Worm (Caenorhabditis elegans) whole organism, L4/young adult: Measurements from ENCODE around the gene C29F5.8.

Experiments
- W03F9.2 ChIP-seq: fragments of 150-350 bp; optimal IDR thresholded peaks from 2 replicates; lab custom pipeline; 2014; ENCODE audit warnings: missing biosample characterization, missing genetic modification characterization
- dao-5 ChIP-seq: sonication (generic microtip); optimal IDR thresholded peaks from 2 replicates; lab custom pipeline; 2016; ENCODE audit warnings: missing genotype, missing genetic modification characterization, moderate library complexity, missing compliant biosample characterization
- him-1 ChIP-seq: sonication (generic microtip); optimal IDR thresholded peaks from 2 replicates; lab custom pipeline; 2016; ENCODE audit warnings: missing genotype, missing genetic modification reagents, missing genetic modification characterization, missing compliant biosample characterization

Gene C29F5.8

ce11 chrII:6306125-6306524 lies at the start of gene C29F5.8:
TSS of gene C29F5.8 (plus strand) at chrII:6306425.
- TF ChIP-seq W03F9.2 (tag; lab: Kevin White, UChicago) (no peak), dao-5 (tag; lab: Kevin White, UChicago) (no peak), him-1 (tag; lab: Kevin White, UChicago) (no peak)

DNA sequence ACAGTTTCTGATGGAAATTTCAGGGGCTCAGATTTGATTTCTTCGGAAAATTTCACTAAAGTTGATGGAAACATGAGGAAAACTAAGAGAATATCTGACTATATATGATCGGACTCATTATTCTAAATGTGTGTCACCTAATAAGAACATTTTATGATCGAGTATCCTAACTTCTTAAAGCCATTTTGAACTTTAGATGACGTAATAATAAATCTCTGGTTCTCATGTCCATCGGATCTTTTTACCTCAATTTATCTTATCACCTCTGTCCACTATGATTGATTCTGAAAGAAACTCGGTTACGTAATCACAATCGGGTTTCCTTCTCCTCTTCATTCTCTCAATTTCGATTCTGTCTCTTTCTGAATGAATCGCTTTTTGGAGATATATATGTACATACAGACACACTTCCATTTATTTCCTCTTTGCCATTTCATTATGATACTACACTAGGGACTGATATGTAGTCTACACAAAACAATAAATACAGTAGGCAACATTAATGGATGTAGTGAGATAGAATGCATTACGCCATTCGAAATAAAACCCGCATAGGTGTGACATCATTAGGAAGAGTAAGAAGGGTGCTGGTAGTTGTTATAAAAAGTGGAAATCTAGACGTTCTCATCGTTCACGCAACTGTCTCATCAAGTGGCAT lies 48.9 kb upstream of the C29F5.8 start:
- TF ChIP-seq dao-5 (tag; lab: Kevin White, UChicago) (no peak), W03F9.2 (tag; lab: Kevin White, UChicago) (no peak), him-1 (tag; lab: Kevin White, UChicago) (no peak)

ce11 chrII:6259867-6260266 lies 46.4 kb upstream of the C29F5.8 start, which contains the start of gene F13H8.11:
TSS of gene F13H8.11 (minus strand) at chrII:6260021.
- no peak for TF ChIP-seq him-1 (tag; lab: Kevin White, UChicago)
- no peak for TF ChIP-seq W03F9.2 (tag; lab: Kevin White, UChicago)
- TF ChIP-seq dao-5 (tag; lab: Kevin White, UChicago): no peak

- no peak for TF ChIP-seq him-1 (tag; lab: Kevin White, UChicago)
- no peak for TF ChIP-seq W03F9.2 (tag; lab: Kevin White, UChicago)
- no peak for TF ChIP-seq dao-5 (tag; lab: Kevin White, UChicago)
Observed at ce11 chrII:6260684-6261083, 45.5 kb upstream of the C29F5.8 start, which contains the start of gene nmgp-1. TSS of gene nmgp-1 (plus strand) at chrII:6260857.

- TF ChIP-seq him-1 (tag; lab: Kevin White, UChicago) (no peak), W03F9.2 (tag; lab: Kevin White, UChicago) (no peak), dao-5 (tag; lab: Kevin White, UChicago) (no peak)
Observed at ce11 chrII:6262222-6262621, 44.0 kb upstream of the C29F5.8 start, which contains the start of gene F13H8.12. TSS of gene F13H8.12 (plus strand) at chrII:6262522.

DNA sequence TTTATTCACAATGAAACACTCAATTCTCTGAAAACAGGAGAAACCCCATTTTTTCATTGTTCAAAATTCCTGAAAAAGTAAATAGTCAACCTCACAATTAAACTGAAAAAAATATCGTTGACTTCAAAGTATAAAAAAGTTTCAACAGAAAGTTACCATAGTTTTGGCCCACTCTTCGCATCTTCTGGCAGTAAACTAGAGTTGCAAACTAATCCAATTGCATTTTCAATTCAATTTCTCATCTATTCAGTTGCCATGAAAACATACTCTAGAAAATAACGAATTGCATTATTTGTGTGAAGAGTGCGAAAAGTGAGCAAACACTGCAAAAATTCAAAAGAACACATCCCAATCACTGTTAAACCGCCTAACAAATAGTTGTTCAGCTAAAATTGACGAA lies 42.5 kb upstream of the C29F5.8 start, which contains the start of gene F13H8.3:
F13H8.3 (plus strand) TSS at position 301 of the 400 bp plus-strand sequence.
- no peak for TF ChIP-seq dao-5 (tag; lab: Kevin White, UChicago)
- TF ChIP-seq W03F9.2 (tag; lab: Kevin White, UChicago): no peak
- TF ChIP-seq him-1 (tag; lab: Kevin White, UChicago): no peak

ce11 chrII:6267983-6268382 lies 38.2 kb upstream of the C29F5.8 start, which contains the start of gene F13H8.8:
TSS of gene F13H8.8 (minus strand) at chrII:6268083.
- TF ChIP-seq W03F9.2 (tag; lab: Kevin White, UChicago) (no peak), him-1 (tag; lab: Kevin White, UChicago) (no peak), dao-5 (tag; lab: Kevin White, UChicago) (no peak)

ce11 chrII:6269805-6270414 lies 36.3 kb upstream of the C29F5.8 start, which contains the start of gene F13H8.2:
TSS of gene F13H8.2 (plus strand) at chrII:6270364.
- TF ChIP-seq him-1 (tag; lab: Kevin White, UChicago) (no peak), W03F9.2 (tag; lab: Kevin White, UChicago) (peak; percentile 29), dao-5 (tag; lab: Kevin White, UChicago) (no peak)

DNA sequence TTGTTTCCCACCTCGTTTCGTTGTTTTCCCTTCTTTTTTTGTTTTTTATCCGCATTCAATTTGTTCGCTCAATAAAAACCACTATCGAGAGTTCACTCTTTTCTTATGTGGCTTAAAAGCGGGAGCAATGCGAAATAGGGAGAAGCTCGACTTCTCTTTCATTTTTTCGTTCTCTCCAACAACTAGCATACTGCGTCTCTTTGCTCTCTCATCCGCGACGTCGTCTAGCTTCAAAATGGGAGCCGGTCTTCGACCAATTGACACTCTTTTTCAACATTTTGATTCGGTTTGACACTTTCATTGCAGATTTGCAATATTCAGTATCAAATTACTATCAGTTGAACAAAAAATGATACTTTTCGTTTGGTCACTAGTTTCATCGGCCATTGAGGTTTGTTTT lies 32.3 kb upstream of the C29F5.8 start, which contains the start of gene bpl-1:
bpl-1 (plus strand) TSS at position 301 of the 400 bp plus-strand sequence.
- TF ChIP-seq W03F9.2 (tag; lab: Kevin White, UChicago) (no peak), him-1 (tag; lab: Kevin White, UChicago) (no peak), dao-5 (tag; lab: Kevin White, UChicago) (no peak)

DNA sequence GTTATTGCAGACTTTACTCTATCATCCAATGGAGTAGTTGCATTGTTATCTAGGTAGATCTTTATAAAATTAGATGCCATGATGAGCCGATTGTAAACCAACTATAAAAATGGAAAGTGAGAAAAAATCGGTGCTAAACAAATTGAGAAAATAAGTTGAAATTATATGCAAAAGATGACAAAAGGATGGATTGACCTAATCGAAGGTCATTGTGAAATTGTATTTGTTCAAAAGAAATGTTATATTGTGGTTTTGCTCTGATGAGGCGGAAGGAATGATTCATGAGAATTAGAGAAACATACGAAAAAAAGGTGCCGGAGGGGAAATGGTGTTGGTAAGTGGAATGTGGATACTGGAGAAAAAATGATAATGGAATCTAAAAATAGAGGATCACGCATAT lies 25.2 kb upstream of the C29F5.8 start, which contains the start of gene scly-1:
scly-1 (minus strand) TSS at position 101 of the 400 bp plus-strand sequence.
- no peak for TF ChIP-seq dao-5 (tag; lab: Kevin White, UChicago)
- TF ChIP-seq him-1 (tag; lab: Kevin White, UChicago): no peak
- no peak for TF ChIP-seq W03F9.2 (tag; lab: Kevin White, UChicago)

- no peak for TF ChIP-seq him-1 (tag; lab: Kevin White, UChicago)
- no peak for TF ChIP-seq dao-5 (tag; lab: Kevin White, UChicago)
- no peak for TF ChIP-seq W03F9.2 (tag; lab: Kevin White, UChicago)
Observed at ce11 chrII:6281903-6282302, 24.3 kb upstream of the C29F5.8 start.

ce11 chrII:6283074-6283473 lies 23.2 kb upstream of the C29F5.8 start, which contains the start of gene F13H8.1:
TSS of gene F13H8.1 (plus strand) at chrII:6283384.
- TF ChIP-seq W03F9.2 (tag; lab: Kevin White, UChicago): no peak
- no peak for TF ChIP-seq him-1 (tag; lab: Kevin White, UChicago)
- TF ChIP-seq dao-5 (tag; lab: Kevin White, UChicago): no peak

- no peak for TF ChIP-seq him-1 (tag; lab: Kevin White, UChicago)
- no peak for TF ChIP-seq W03F9.2 (tag; lab: Kevin White, UChicago)
- no peak for TF ChIP-seq dao-5 (tag; lab: Kevin White, UChicago)
Observed at ce11 chrII:6286865-6287264, 19.4 kb upstream of the C29F5.8 start, which contains the start of gene F13H8.6. TSS of gene F13H8.6 (minus strand) at chrII:6286965.
